Worm (Caenorhabditis elegans) whole organism, late embryonic: Measurements from ENCODE around the gene Y17D7B.4.

Experiments
- F13H6.1 ChIP-seq: sonication (generic microtip); optimal IDR thresholded peaks from 2 replicates; lab custom pipeline; 2016; ENCODE audit warnings: missing genetic modification characterization, missing compliant biosample characterization
- ama-1 ChIP-seq: fragments of 150-350 bp; optimal IDR thresholded peaks from 2 replicates; lab custom pipeline; 2014
- ceh-14 ChIP-seq: sonication (generic microtip); optimal IDR thresholded peaks from 2 replicates; lab custom pipeline; 2016; ENCODE audit warnings: missing genotype, missing genetic modification characterization, missing compliant biosample characterization
- ceh-31 ChIP-seq: sonication (generic microtip); optimal IDR thresholded peaks from 2 replicates; lab custom pipeline; 2016; ENCODE audit warnings: missing genetic modification characterization, missing compliant biosample characterization
- ceh-9 ChIP-seq: sonication (generic microtip); optimal IDR thresholded peaks from 2 replicates; lab custom pipeline; 2016; ENCODE audit warnings: mild to moderate bottlenecking, missing genetic modification characterization, inconsistent platforms, missing compliant biosample characterization
- elt-2 ChIP-seq: sonication (generic microtip); optimal IDR thresholded peaks from 2 replicates; lab custom pipeline; 2016; ENCODE audit warnings: missing genetic modification reagents, missing genetic modification characterization, missing compliant biosample characterization
- fkh-10 ChIP-seq: fragments of 150-350 bp; optimal IDR thresholded peaks from 2 replicates; lab custom pipeline; 2014; ENCODE audit warnings: missing biosample characterization, missing genetic modification reagents, missing genetic modification characterization
- madf-2 ChIP-seq: sonication (generic microtip); optimal IDR thresholded peaks from 2 replicates; lab custom pipeline; 2017; ENCODE audit warnings: missing genetic modification characterization, missing compliant biosample characterization
- nfya-1 ChIP-seq: sonication (generic microtip); optimal IDR thresholded peaks from 2 replicates; lab custom pipeline; 2017; ENCODE audit warnings: missing genetic modification characterization, mild to moderate bottlenecking, missing compliant biosample characterization, antibody characterized with exemption, moderate library complexity
- nhr-232 ChIP-seq: sonication (generic microtip); optimal IDR thresholded peaks from 2 replicates; lab custom pipeline; 2016; ENCODE audit warnings: missing genetic modification characterization, missing compliant biosample characterization
- sox-4 ChIP-seq: sonication (generic microtip); optimal IDR thresholded peaks from 2 replicates; lab custom pipeline; 2017; ENCODE audit warnings: mild to moderate bottlenecking, missing genetic modification characterization, inconsistent platforms, missing compliant biosample characterization
- unc-55 ChIP-seq: sonication (generic microtip); optimal IDR thresholded peaks from 2 replicates; lab custom pipeline; 2017; ENCODE audit warnings: missing biosample characterization, missing genetic modification reagents, missing genetic modification characterization

DNA sequence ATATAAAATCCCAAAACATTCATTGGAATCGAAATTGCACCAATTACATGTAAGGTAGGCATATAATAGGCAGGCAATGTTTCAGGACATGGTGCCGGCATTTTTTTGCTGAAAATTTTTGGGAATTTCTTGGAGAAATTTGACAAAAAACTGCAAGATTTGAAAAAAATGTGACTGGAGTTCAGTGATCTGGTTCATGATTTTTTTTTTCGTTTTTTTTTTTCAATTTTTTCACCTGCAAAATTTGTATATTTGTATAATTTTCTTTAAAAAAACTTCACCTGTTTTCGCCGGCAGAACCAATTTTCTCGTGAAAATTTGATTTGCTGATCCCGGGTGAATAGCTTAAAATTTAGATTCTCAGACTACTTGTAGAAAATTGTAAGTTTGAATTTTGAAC lies 29.9 kb upstream of the Y17D7B.4 start, which contains the start of gene sri-10:
- no peak for TF ChIP-seq elt-2 (tag; lab: Kevin White, UChicago)
- no peak for TF ChIP-seq nfya-1 (tag; lab: Kevin White, UChicago)
- no peak for TF ChIP-seq ceh-14 (tag; lab: Kevin White, UChicago)
- TF ChIP-seq fkh-10 (GFP tag; lab: Kevin White, UChicago): no peak
- no peak for TF ChIP-seq F13H6.1
- no peak for TF ChIP-seq ama-1
- no peak for TF ChIP-seq unc-55
- TF ChIP-seq madf-2 (tag; lab: Kevin White, UChicago): no peak
- no peak for TF ChIP-seq sox-4 (tag; lab: Kevin White, UChicago)
- TF ChIP-seq ceh-31: no peak
- TF ChIP-seq nhr-232: no peak
- no peak for TF ChIP-seq ceh-9 (tag; lab: Kevin White, UChicago)
